Worm (Caenorhabditis elegans) whole organism, young adult: ENCODE data around the gene abu-13.

Experiments used
- F22D6.2 ChIP-seq: sonication (generic microtip); optimal IDR thresholded peaks from 2 replicates; lab custom pipeline; 2016; ENCODE audit warnings: mild to moderate bottlenecking, missing genetic modification characterization, missing compliant biosample characterization
- F23B12.7 ChIP-seq: sonication (generic microtip); optimal IDR thresholded peaks from 2 replicates; lab custom pipeline; 2017; ENCODE audit warnings: missing genetic modification characterization, mild to moderate bottlenecking, missing compliant biosample characterization, antibody characterized with exemption, moderate library complexity; ENCODE audit not compliant: insufficient read depth
- K12H6.12 ChIP-seq: fragments of 200-800 bp; sonication (Bioruptor generic); optimal IDR thresholded peaks from 2 replicates; lab custom pipeline; 2018; ENCODE audit warnings: mild to moderate bottlenecking, missing genetic modification characterization, missing compliant biosample characterization
- ama-1 ChIP-seq, 3 experiments: fragments of 150-350 bp in 1 of 3; sonication (generic microtip) in 2 of 3; optimal IDR thresholded peaks; 2 replicates each; lab custom pipeline; 2014 to 2018; ENCODE audit warnings: missing biosample characterization in 2 of 3, missing genetic modification characterization in 2 of 3, missing genetic modification reagents in 2 of 3
- attf-6 ChIP-seq: fragments of 200-800 bp; sonication (Bioruptor generic); IDR thresholded peaks from 2 replicates; pipeline ENCODE4 v1.3.6; 2022; ENCODE audit warnings: missing genetic modification reagents, missing genetic modification characterization, missing compliant biosample characterization
- ceh-91 ChIP-seq: fragments of 200-800 bp; sonication (Bioruptor generic); IDR thresholded peaks from 2 replicates; pipeline ENCODE4 v1.3.6; 2022; ENCODE audit warnings: missing genetic modification reagents, missing genetic modification characterization, missing compliant biosample characterization
- lin-54 ChIP-seq: fragments of 200-800 bp; sonication (Bioruptor generic); optimal IDR thresholded peaks from 2 replicates; lab custom pipeline; 2018; ENCODE audit warnings: mild to moderate bottlenecking, missing genetic modification characterization, missing compliant biosample characterization
- repo-1 ChIP-seq: sonication (generic microtip); optimal IDR thresholded peaks from 2 replicates; lab custom pipeline; 2017; ENCODE audit warnings: mild to moderate bottlenecking, missing genetic modification characterization, missing compliant biosample characterization
- snpc-3.4 ChIP-seq: sonication (generic microtip); optimal IDR thresholded peaks from 2 replicates; lab custom pipeline; 2017; ENCODE audit warnings: missing genetic modification characterization, mild to moderate bottlenecking, missing compliant biosample characterization, antibody characterized with exemption, moderate library complexity, missing genotype, missing genetic modification reagents
- snpc-4 ChIP-seq, 5 experiments: fragments of 150-350 bp in 1 of 5; sonication (generic microtip) in 4 of 5; optimal IDR thresholded peaks; 2 replicates each; lab custom pipeline; 2014 to 2018; ENCODE audit warnings: missing genetic modification characterization in 5 of 5, missing biosample characterization in 3 of 5, antibody characterized with exemption in 2 of 5, mild to moderate bottlenecking in 2 of 5, missing compliant biosample characterization in 2 of 5, missing genotype in 2 of 5, moderate library complexity in 2 of 5, missing genetic modification reagents in 1 of 5
- somi-1 ChIP-seq: fragments of 200-800 bp; sonication (Bioruptor generic); optimal IDR thresholded peaks from 2 replicates; lab custom pipeline; 2018; ENCODE audit warnings: mild to moderate bottlenecking, missing genetic modification characterization, missing compliant biosample characterization
- zfh-2 ChIP-seq: fragments of 200-800 bp; sonication (Bioruptor generic); conservative IDR thresholded peaks from 2 replicates; pipeline ENCODE4 v1.3.6; 2022; ENCODE audit warnings: missing genetic modification reagents, missing genetic modification characterization, missing compliant biosample characterization

- TF ChIP-seq somi-1 (GFP tag; lab: Kevin White, UChicago) (no peak), snpc-4 (GFP tag; optimal IDR thresholded peaks at IDR 0.05; lab: Kevin White, UChicago) (no peak), snpc-4 (tag; optimal IDR thresholded peaks at IDR 0.05; lab: Kevin White, UChicago) (no peak), ceh-91 (GFP tag; lab: Robert Waterston, UW) (no peak), zfh-2 (GFP tag; lab: Robert Waterston, UW) (no peak), attf-6 (GFP tag; lab: Robert Waterston, UW) (no peak), ama-1 (optimal IDR thresholded peaks at IDR 0.05; lab: Kevin White, UChicago) (no peak), ama-1 (GFP tag; optimal IDR thresholded peaks at IDR 0.05; lab: Kevin White, UChicago) (no peak), snpc-3.4 (tag; lab: Kevin White, UChicago) (no peak), repo-1 (tag; lab: Kevin White, UChicago) (no peak), F23B12.7 (tag; lab: Kevin White, UChicago) (no peak), lin-54 (no peak), F22D6.2 (tag; lab: Kevin White, UChicago) (no peak), K12H6.12 (tag; lab: Kevin White, UChicago) (no peak)
Observed at ce11 chrIII:6968080-6968639, 22.5 kb upstream of the abu-13 start, which contains the start of gene panl-2.
